Fruit fly (Drosophila melanogaster) whole organism, pupa: ENCODE data around the gene CG5823.

Experiments
- CG17806 ChIP-seq: fragments of 200-800 bp; sonication (Bioruptor generic); optimal IDR thresholded peaks from 2 replicates; lab custom pipeline; 2018; ENCODE audit warnings: missing biosample characterization, mild to moderate bottlenecking, missing genetic modification characterization, moderate library complexity
- EcR ChIP-seq: fragments of 200-800 bp; sonication (Bioruptor generic); optimal IDR thresholded peaks from 3 replicates; lab custom pipeline; 2019; ENCODE audit warnings: missing biosample characterization, missing genetic modification characterization, mild to moderate bottlenecking, moderate library complexity, missing genetic modification reagents

DNA sequence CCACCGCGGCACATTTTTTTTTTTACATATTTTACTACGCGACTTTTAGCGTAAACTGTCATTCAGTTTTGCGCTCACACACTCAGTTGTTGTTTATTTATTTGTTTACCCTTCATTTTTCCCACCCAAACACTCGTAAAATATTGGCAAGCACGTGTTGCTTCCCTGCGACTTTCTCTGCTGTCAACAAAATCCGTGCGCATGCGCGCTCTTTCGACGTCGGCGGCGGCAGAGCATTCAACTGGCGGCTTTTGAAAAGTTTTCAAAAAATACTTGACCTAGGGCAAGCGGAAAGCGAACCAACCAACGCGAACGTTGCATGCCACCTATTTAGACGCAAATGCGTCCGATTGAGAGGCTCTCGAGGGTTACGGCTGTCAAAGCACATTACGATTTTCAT lies 27.6 kb downstream of the CG5823 start:
- TF ChIP-seq EcR (no peak), CG17806 (no peak)
